Fruit fly (Drosophila melanogaster): ENCODE data around the gene CG43050.

- TF ChIP-seq h (GFP tag; optimal IDR thresholded peaks at IDR 0.05) (peak; percentile 41), usp (GFP tag; optimal IDR thresholded peaks at IDR 0.05) (no peak), Myc (optimal IDR thresholded peaks at IDR 0.05) (no peak), HLH106 (tag; optimal IDR thresholded peaks at IDR 0.05) (peak; percentile 41), GATAd (GFP tag; optimal IDR thresholded peaks at IDR 0.05) (no peak), Abd-B (GFP tag; optimal IDR thresholded peaks at IDR 0.05) (no peak), psq (GFP tag; optimal IDR thresholded peaks at IDR 0.05) (peak; percentile 38), CG9705 (GFP tag; optimal IDR thresholded peaks at IDR 0.05) (no peak), Vsx2 (GFP tag; optimal IDR thresholded peaks at IDR 0.05; ENCODE audit: partially characterized antibody) (no peak), Hr78 (GFP tag; optimal IDR thresholded peaks at IDR 0.05) (no peak)
Observed at dm6 chr2L:13072747-13073355, 46.2 kb upstream of the CG43050 start.

Data from whole organism, wandering third instar larva.